Fruit fly (Drosophila melanogaster): Measurements from ENCODE around the gene ImpE1.

dm6 chr3L:8418984-8419383 lies 46.8 kb downstream of the ImpE1 start:
- TF ChIP-seq Myc (optimal IDR thresholded peaks at IDR 0.05) (no peak), psq (optimal IDR thresholded peaks at IDR 0.05) (no peak), h (optimal IDR thresholded peaks at IDR 0.05) (no peak), ttk (optimal IDR thresholded peaks at IDR 0.05) (no peak), insv (optimal IDR thresholded peaks at IDR 0.05) (no peak)
